Worm (Caenorhabditis elegans): ENCODE results near the gene srd-19.

DNA sequence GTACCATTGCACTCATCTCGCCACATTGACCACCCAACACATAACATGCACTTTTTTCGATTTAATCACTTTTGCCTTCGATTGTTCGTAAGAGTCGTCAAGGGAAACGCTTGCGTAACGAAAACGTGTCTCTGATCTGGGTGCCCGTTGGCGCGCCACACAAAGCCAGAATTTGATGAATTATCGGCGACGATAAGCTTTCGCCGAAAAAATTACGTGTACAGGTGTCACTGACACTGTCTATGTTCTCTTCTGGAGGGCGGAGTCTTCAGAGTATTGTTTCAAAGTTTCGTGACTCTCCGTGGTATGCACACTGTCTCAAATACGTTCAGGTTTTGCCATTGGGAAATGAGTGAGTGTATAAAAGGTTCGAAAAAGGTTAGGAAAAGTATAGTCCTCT is 17.9 kb downstream of the srd-19 start, which contains the start of gene F53F1.4:
- TF ChIP-seq nhr-12 (tag; optimal IDR thresholded peaks at IDR 0.05), result no peak
- TF ChIP-seq nhr-237 (tag; optimal IDR thresholded peaks at IDR 0.05), result no peak
- no peak for TF ChIP-seq flh-1 (GFP tag; optimal IDR thresholded peaks at IDR 0.05)
- TF ChIP-seq lsy-2 (tag; optimal IDR thresholded peaks at IDR 0.05), result no peak
- no peak for TF ChIP-seq lin-13 (tag; optimal IDR thresholded peaks at IDR 0.05)
- TF ChIP-seq ces-1 (GFP tag; optimal IDR thresholded peaks at IDR 0.05), result no peak
- TF ChIP-seq ztf-11 (tag; optimal IDR thresholded peaks at IDR 0.05), result no peak
